Worm (Caenorhabditis elegans) whole organism, early embryonic: ENCODE data around the gene lgc-21.

ENCODE experiments used
- B0310.2 ChIP-seq: sonication (generic microtip); optimal IDR thresholded peaks from 2 replicates; lab custom pipeline; 2016; ENCODE audit warnings: mild to moderate bottlenecking, missing genetic modification characterization, missing compliant biosample characterization
- F13C5.2 ChIP-seq: sonication (generic microtip); optimal IDR thresholded peaks from 2 replicates; lab custom pipeline; 2017; ENCODE audit warnings: mild to moderate bottlenecking, missing genetic modification characterization, inconsistent platforms, missing compliant biosample characterization
- aly-1 ChIP-seq: sonication (generic microtip); optimal IDR thresholded peaks from 2 replicates; lab custom pipeline; 2016; ENCODE audit warnings: missing genetic modification characterization, missing compliant biosample characterization
- ama-1 ChIP-seq: fragments of 150-350 bp; optimal IDR thresholded peaks from 2 replicates; lab custom pipeline; 2014
- ceh-13 ChIP-seq: fragments of 200-800 bp; sonication (Bioruptor generic); optimal IDR thresholded peaks from 2 replicates; lab custom pipeline; 2018; ENCODE audit warnings: mild to moderate bottlenecking, missing genetic modification characterization, missing compliant biosample characterization
- ceh-36 ChIP-seq: sonication (generic microtip); optimal IDR thresholded peaks from 2 replicates; lab custom pipeline; 2016; ENCODE audit warnings: missing genetic modification characterization, inconsistent platforms, missing compliant biosample characterization
- ets-7 ChIP-seq: sonication (generic microtip); optimal IDR thresholded peaks from 2 replicates; lab custom pipeline; 2016; ENCODE audit warnings: missing genotype, missing genetic modification characterization, missing compliant biosample characterization
- flt-1 ChIP-seq: fragments of 200-800 bp; sonication (Bioruptor generic); IDR thresholded peaks from 2 replicates; pipeline ENCODE4 v1.3.6; 2022; ENCODE audit warnings: missing genetic modification characterization, missing compliant biosample characterization
- hmbx-1 ChIP-seq: sonication (generic microtip); optimal IDR thresholded peaks from 2 replicates; lab custom pipeline; 2016; ENCODE audit warnings: mild to moderate bottlenecking, missing genetic modification characterization, missing compliant biosample characterization
- hmg-4 ChIP-seq: fragments of 200-800 bp; sonication (Bioruptor generic); optimal IDR thresholded peaks from 2 replicates; lab custom pipeline; 2018; ENCODE audit warnings: mild to moderate bottlenecking, missing genetic modification characterization, missing compliant biosample characterization
- hnd-1 ChIP-seq: sonication (generic microtip); optimal IDR thresholded peaks from 2 replicates; lab custom pipeline; 2016; ENCODE audit warnings: missing genetic modification characterization, missing compliant biosample characterization
- pes-1 ChIP-seq: fragments of 200-800 bp; sonication (Bioruptor generic); IDR thresholded peaks from 2 replicates; pipeline ENCODE4 v1.3.6; 2022; ENCODE audit warnings: missing genetic modification reagents, missing genetic modification characterization, missing compliant biosample characterization
- scrt-1 ChIP-seq: fragments of 200-800 bp; sonication (Bioruptor generic); IDR thresholded peaks from 2 replicates; pipeline ENCODE4 v1.3.6; 2022; ENCODE audit warnings: missing genetic modification characterization, missing compliant biosample characterization
- sea-1 ChIP-seq: fragments of 200-800 bp; sonication (Bioruptor generic); conservative IDR thresholded peaks from 2 replicates; pipeline ENCODE4 v1.3.6; 2022; ENCODE audit warnings: missing genetic modification characterization, missing compliant biosample characterization
- tbx-11 ChIP-seq: fragments of 200-800 bp; sonication (Bioruptor generic); IDR thresholded peaks from 2 replicates; pipeline ENCODE4 v1.3.6; 2022; ENCODE audit warnings: missing genetic modification characterization, missing compliant biosample characterization
- tbx-37 ChIP-seq: fragments of 200-800 bp; sonication (Bioruptor generic); conservative IDR thresholded peaks from 2 replicates; pipeline ENCODE4 v1.3.6; 2022; ENCODE audit warnings: missing genetic modification reagents, missing genetic modification characterization, missing compliant biosample characterization
- tra-4 ChIP-seq: sonication (generic microtip); optimal IDR thresholded peaks from 2 replicates; lab custom pipeline; 2017; ENCODE audit warnings: missing genetic modification characterization, missing compliant biosample characterization

lgc-21 gene

ce11 chrX:14030524-14030923, 37.3 kb downstream of the lgc-21 start:
- no peak for TF ChIP-seq tra-4 (tag; lab: Kevin White, UChicago)
- no peak for TF ChIP-seq B0310.2 (tag; lab: Kevin White, UChicago)
- no peak for TF ChIP-seq tbx-11 (GFP tag; lab: Robert Waterston, UW)
- no peak for TF ChIP-seq sea-1
- TF ChIP-seq ets-7 (tag; lab: Kevin White, UChicago): no peak
- no peak for TF ChIP-seq tbx-37 (GFP tag; lab: Robert Waterston, UW)
- no peak for TF ChIP-seq ama-1 (lab: Kevin White, UChicago)
- no peak for TF ChIP-seq scrt-1 (GFP tag; lab: Robert Waterston, UW)

ce11 chrX:14029872-14030271, 37.9 kb downstream of the lgc-21 start:
- TF ChIP-seq ceh-36 (no peak), flt-1 (GFP tag; lab: Robert Waterston, UW) (no peak), tbx-37 (GFP tag; lab: Robert Waterston, UW) (no peak), ceh-13 (GFP tag; lab: Kevin White, UChicago) (no peak), tbx-11 (GFP tag; lab: Robert Waterston, UW) (no peak), B0310.2 (tag; lab: Kevin White, UChicago) (no peak), sea-1 (no peak), ama-1 (lab: Kevin White, UChicago) (no peak), hnd-1 (tag; lab: Kevin White, UChicago) (no peak), pes-1 (GFP tag; lab: Robert Waterston, UW) (no peak), tra-4 (tag; lab: Kevin White, UChicago) (no peak), F13C5.2 (tag; lab: Kevin White, UChicago) (no peak), aly-1 (tag; lab: Kevin White, UChicago) (no peak), hmbx-1 (no peak), scrt-1 (GFP tag; lab: Robert Waterston, UW) (no peak), hmg-4 (GFP tag; lab: Kevin White, UChicago) (no peak)

- TF ChIP-seq aly-1 (tag; lab: Kevin White, UChicago) (no peak), ceh-36 (no peak), hmbx-1 (no peak), tbx-11 (GFP tag; lab: Robert Waterston, UW) (no peak), flt-1 (GFP tag; lab: Robert Waterston, UW) (no peak), ceh-13 (GFP tag; lab: Kevin White, UChicago) (no peak), tbx-37 (GFP tag; lab: Robert Waterston, UW) (no peak), tra-4 (tag; lab: Kevin White, UChicago) (no peak), ets-7 (tag; lab: Kevin White, UChicago) (no peak), sea-1 (no peak), ama-1 (lab: Kevin White, UChicago) (no peak), B0310.2 (tag; lab: Kevin White, UChicago) (no peak), hmg-4 (GFP tag; lab: Kevin White, UChicago) (no peak), hnd-1 (tag; lab: Kevin White, UChicago) (no peak), F13C5.2 (tag; lab: Kevin White, UChicago) (no peak), scrt-1 (GFP tag; lab: Robert Waterston, UW) (no peak), pes-1 (GFP tag; lab: Robert Waterston, UW) (no peak)
Measured at ce11 chrX:14029392-14029791, 38.4 kb downstream of the lgc-21 start.

ce11 chrX:14028492-14028891, 39.3 kb downstream of the lgc-21 start:
- TF ChIP-seq scrt-1 (GFP tag; lab: Robert Waterston, UW) (no peak), ama-1 (lab: Kevin White, UChicago) (no peak), B0310.2 (tag; lab: Kevin White, UChicago) (no peak), ets-7 (tag; lab: Kevin White, UChicago) (no peak), tra-4 (tag; lab: Kevin White, UChicago) (no peak), tbx-37 (GFP tag; lab: Robert Waterston, UW) (no peak), ceh-13 (GFP tag; lab: Kevin White, UChicago) (no peak)

ce11 chrX:14026893-14027292, 40.9 kb downstream of the lgc-21 start:
- TF ChIP-seq ceh-36: no peak
- peak; percentile 58; the same call in 1 of the 2 replicates for TF ChIP-seq sea-1
- peak; percentile 67 for TF ChIP-seq aly-1 (tag; lab: Kevin White, UChicago)
- no peak for TF ChIP-seq ama-1 (lab: Kevin White, UChicago)
- TF ChIP-seq ceh-13 (GFP tag; lab: Kevin White, UChicago): no peak
- TF ChIP-seq tbx-37 (GFP tag; lab: Robert Waterston, UW): no peak
- peak; percentile 70 for TF ChIP-seq hmg-4 (GFP tag; lab: Kevin White, UChicago)
- peak; percentile 29 for TF ChIP-seq ets-7 (tag; lab: Kevin White, UChicago)

- TF ChIP-seq hmg-4 (GFP tag; lab: Kevin White, UChicago): peak; percentile 20
- TF ChIP-seq sea-1: no peak
Measured at ce11 chrX:14024400-14024953, 43.3 kb downstream of the lgc-21 start.

ce11 chrX:14020290-14020689, 47.5 kb downstream of the lgc-21 start, which contains the start of gene C04C11.1:
Gene C04C11.1 (plus strand): TSS chrX:14020590.
- TF ChIP-seq hmbx-1 (no peak), scrt-1 (GFP tag; lab: Robert Waterston, UW) (no peak), aly-1 (tag; lab: Kevin White, UChicago) (no peak), F13C5.2 (tag; lab: Kevin White, UChicago) (no peak), B0310.2 (tag; lab: Kevin White, UChicago) (no peak), ama-1 (lab: Kevin White, UChicago) (no peak), tbx-37 (GFP tag; lab: Robert Waterston, UW) (no peak), tbx-11 (GFP tag; lab: Robert Waterston, UW) (no peak), ceh-13 (GFP tag; lab: Kevin White, UChicago) (no peak), ceh-36 (no peak), ets-7 (tag; lab: Kevin White, UChicago) (no peak), sea-1 (no peak), pes-1 (GFP tag; lab: Robert Waterston, UW) (no peak)
